Worm (Caenorhabditis elegans): ENCODE data around the gene T24F1.4.

DNA sequence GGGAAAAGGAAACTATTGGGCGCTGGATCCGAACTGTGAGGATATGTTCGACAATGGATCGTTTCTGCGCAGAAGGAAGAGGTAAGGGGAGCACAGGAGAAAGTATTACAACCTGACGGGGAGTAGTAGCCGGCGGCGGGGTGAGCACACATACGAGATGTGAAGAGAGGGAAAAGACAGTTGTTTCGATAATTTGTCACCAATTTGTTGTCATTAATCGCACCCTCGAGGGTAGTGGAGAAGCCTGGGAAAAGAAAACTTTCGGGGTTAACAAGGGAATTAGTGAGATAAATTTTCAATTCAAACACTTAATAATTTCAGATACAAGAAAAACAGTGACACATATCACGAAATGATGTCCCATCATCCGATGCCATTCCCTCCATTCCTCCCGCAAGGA lies 31.1 kb downstream of the T24F1.4 start:
- no peak for TF ChIP-seq flt-1 (GFP tag; IDR thresholded peaks at IDR 0.05)
- TF ChIP-seq B0310.2 (tag; optimal IDR thresholded peaks at IDR 0.05) = no peak
- no peak for TF ChIP-seq ama-1 (optimal IDR thresholded peaks at IDR 0.05)
- no peak for TF ChIP-seq F13C5.2 (tag; optimal IDR thresholded peaks at IDR 0.05)
